Worm (Caenorhabditis elegans): ENCODE measurements around the gene C09F12.3.

The C09F12.3 gene

ce11 chrX:11034430-11035117 is 8.1 kb downstream of the C09F12.3 start (continued):
- TF ChIP-seq pha-4 (tag; optimal IDR thresholded peaks at IDR 0.05): peak; percentile 69
- no peak for TF ChIP-seq daf-12 (tag; optimal IDR thresholded peaks at IDR 0.05)
- TF ChIP-seq nhr-237 (tag; optimal IDR thresholded peaks at IDR 0.05): no peak
- peak; percentile 23 for TF ChIP-seq tbx-2 (tag; optimal IDR thresholded peaks at IDR 0.05)
- no peak for TF ChIP-seq mdl-1 (tag; optimal IDR thresholded peaks at IDR 0.05)
- TF ChIP-seq ceh-28 (tag; optimal IDR thresholded peaks at IDR 0.05): peak; percentile 43
- TF ChIP-seq fkh-2 (tag; optimal IDR thresholded peaks at IDR 0.05): no peak
- TF ChIP-seq nhr-76 (tag; optimal IDR thresholded peaks at IDR 0.05): no peak
- TF ChIP-seq ceh-82 (tag; optimal IDR thresholded peaks at IDR 0.05): no peak
- TF ChIP-seq sea-2 (GFP tag; optimal IDR thresholded peaks at IDR 0.05): no peak
- TF ChIP-seq nhr-77 (tag; optimal IDR thresholded peaks at IDR 0.05): no peak

ce11 chrX:11033952-11034287 is 8.8 kb downstream of the C09F12.3 start:
- TF ChIP-seq nfya-1 (tag; optimal IDR thresholded peaks at IDR 0.05; ENCODE audit: insufficient read depth) (no peak), nhr-77 (tag; optimal IDR thresholded peaks at IDR 0.05) (no peak), nhr-23 (tag; optimal IDR thresholded peaks at IDR 0.05) (no peak), lin-39 (tag; optimal IDR thresholded peaks at IDR 0.05) (no peak), ceh-16 (tag; optimal IDR thresholded peaks at IDR 0.05) (no peak), nhr-76 (tag; optimal IDR thresholded peaks at IDR 0.05) (no peak), unc-62 (GFP tag; optimal IDR thresholded peaks at IDR 0.05) (no peak), elt-1 (tag; optimal IDR thresholded peaks at IDR 0.05) (no peak), fkh-10 (GFP tag; optimal IDR thresholded peaks at IDR 0.05) (no peak), lsy-12 (tag; optimal IDR thresholded peaks at IDR 0.05) (no peak), pha-4 (tag; optimal IDR thresholded peaks at IDR 0.05) (no peak), mdl-1 (tag; optimal IDR thresholded peaks at IDR 0.05) (no peak), tbx-2 (tag; optimal IDR thresholded peaks at IDR 0.05) (no peak), ceh-9 (tag; optimal IDR thresholded peaks at IDR 0.05) (no peak), elt-3 (tag; optimal IDR thresholded peaks at IDR 0.05) (no peak), zag-1 (tag; optimal IDR thresholded peaks at IDR 0.05) (no peak), daf-12 (tag; optimal IDR thresholded peaks at IDR 0.05) (no peak), jun-1 (tag; optimal IDR thresholded peaks at IDR 0.05) (no peak)

ce11 chrX:11033128-11033951 is 9.3 kb downstream of the C09F12.3 start:
- TF ChIP-seq unc-62 (GFP tag; optimal IDR thresholded peaks at IDR 0.05) (no peak), zag-1 (tag; optimal IDR thresholded peaks at IDR 0.05) (no peak), nhr-23 (tag; optimal IDR thresholded peaks at IDR 0.05) (peak; percentile 38), aly-2 (tag; optimal IDR thresholded peaks at IDR 0.05) (no peak), nhr-25 (tag; optimal IDR thresholded peaks at IDR 0.05) (peak; percentile 69), nhr-12 (tag; optimal IDR thresholded peaks at IDR 0.05) (no peak), ceh-9 (tag; optimal IDR thresholded peaks at IDR 0.05) (no peak), nfya-1 (tag; optimal IDR thresholded peaks at IDR 0.05; ENCODE audit: insufficient read depth) (no peak), lsy-12 (tag; optimal IDR thresholded peaks at IDR 0.05) (no peak), lin-15B (tag; optimal IDR thresholded peaks at IDR 0.05) (no peak), elt-1 (tag; optimal IDR thresholded peaks at IDR 0.05) (peak; percentile 30), hmg-11 (tag; optimal IDR thresholded peaks at IDR 0.05) (no peak), lin-39 (tag; optimal IDR thresholded peaks at IDR 0.05) (no peak), nhr-67 (tag; optimal IDR thresholded peaks at IDR 0.05) (no peak), fos-1 (tag; optimal IDR thresholded peaks at IDR 0.05) (no peak), eor-1 (tag; optimal IDR thresholded peaks at IDR 0.05) (no peak), R02D3.7 (tag; optimal IDR thresholded peaks at IDR 0.05) (no peak), ZK546.5 (tag; optimal IDR thresholded peaks at IDR 0.05) (no peak), ama-1 (optimal IDR thresholded peaks at IDR 0.05) (no peak)

ce11 chrX:11032412-11032811 is 10.3 kb downstream of the C09F12.3 start:
- peak; percentile 96 for TF ChIP-seq egl-5 (tag; optimal IDR thresholded peaks at IDR 0.05)
- TF ChIP-seq nhr-28 (tag; optimal IDR thresholded peaks at IDR 0.05): no peak

Measured in whole organism, L3 larva.